Worm (Caenorhabditis elegans): Measurements from ENCODE around the gene C47D12.2.

C47D12.2 gene

ce11 chrII:11723904-11724303, 47.8 kb downstream of the C47D12.2 start, which contains the start of gene ldh-1:
TSS of gene ldh-1 (plus strand) at chrII:11724204.
- TF ChIP-seq isw-1 (GFP tag; IDR thresholded peaks at IDR 0.05) = no peak
- no peak for TF ChIP-seq ceh-63 (GFP tag; optimal IDR thresholded peaks at IDR 0.05)
- no peak for TF ChIP-seq nhr-71 (tag; optimal IDR thresholded peaks at IDR 0.05)
- TF ChIP-seq dsc-1 (tag; optimal IDR thresholded peaks at IDR 0.05) = peak; percentile 40
- TF ChIP-seq snpc-4 (tag; optimal IDR thresholded peaks at IDR 0.05) = no peak

ce11 chrII:11724362-11724761, 48.3 kb downstream of the C47D12.2 start:
- TF ChIP-seq xbp-1 (tag; optimal IDR thresholded peaks at IDR 0.05) (peak; percentile 44), nhr-19 (GFP tag; conservative IDR thresholded peaks at IDR 0.05) (peak; percentile 61), Y116A8C.19 (tag; optimal IDR thresholded peaks at IDR 0.05; ENCODE audit: borderline replicate concordance) (no peak), efl-1 (optimal IDR thresholded peaks at IDR 0.05) (peak; percentile 27 to 38), efl-1 (GFP tag; optimal IDR thresholded peaks at IDR 0.05 in 1 of 2) (peak in 1 of 2 experiments; percentile 43), snu-23 (GFP tag; optimal IDR thresholded peaks at IDR 0.05) (peak; percentile 79), swsn-7 (tag; optimal IDR thresholded peaks at IDR 0.05) (peak; percentile 51), ces-1 (GFP tag; optimal IDR thresholded peaks at IDR 0.05) (peak; percentile 1), grh-1 (GFP tag; IDR thresholded peaks at IDR 0.05) (no peak), skn-1 (tag; optimal IDR thresholded peaks at IDR 0.05) (peak; percentile 14), ama-1 (optimal IDR thresholded peaks at IDR 0.05) (no peak), mep-1 (tag; optimal IDR thresholded peaks at IDR 0.05) (peak; percentile 48), nhr-84 (tag; optimal IDR thresholded peaks at IDR 0.05) (no peak), rnt-1 (tag; optimal IDR thresholded peaks at IDR 0.05) (peak; percentile 39), zip-4 (GFP tag; optimal IDR thresholded peaks at IDR 0.05) (no peak), dpl-1 (GFP tag; optimal IDR thresholded peaks at IDR 0.05) (peak in 2 of 3 experiments; percentile 4 to 41), elt-2 (tag; optimal IDR thresholded peaks at IDR 0.05) (no peak), ceh-82 (tag; optimal IDR thresholded peaks at IDR 0.05) (peak in 1 of 3 experiments; percentile 41), blmp-1 (tag; optimal IDR thresholded peaks at IDR 0.05) (peak; percentile 59), dsc-1 (tag; optimal IDR thresholded peaks at IDR 0.05) (peak; percentile 38), lin-14 (GFP tag; optimal IDR thresholded peaks at IDR 0.05) (peak; percentile 89), lsy-2 (tag; optimal IDR thresholded peaks at IDR 0.05) (peak; percentile 23 to 44), fkh-10 (GFP tag; optimal IDR thresholded peaks at IDR 0.05) (peak; percentile 61), irx-1 (tag; optimal IDR thresholded peaks at IDR 0.05) (peak; percentile 29), nhr-20 (tag; optimal IDR thresholded peaks at IDR 0.05) (peak; percentile 77), zag-1 (tag; optimal IDR thresholded peaks at IDR 0.05) (no peak), egl-13 (tag; optimal IDR thresholded peaks at IDR 0.05) (peak; percentile 3), ztf-4 (tag; optimal IDR thresholded peaks at IDR 0.05) (no peak), nhr-85 (tag) (peak; percentile 57), lin-35 (GFP tag; optimal IDR thresholded peaks at IDR 0.05) (peak; percentile 27 to 52), tbx-2 (tag; optimal IDR thresholded peaks at IDR 0.05) (peak; percentile 43), nhr-47 (tag; optimal IDR thresholded peaks at IDR 0.05) (peak; percentile 50), nhr-71 (tag; optimal IDR thresholded peaks at IDR 0.05) (peak; percentile 72)

- TF ChIP-seq C34B4.2 (tag; optimal IDR thresholded peaks at IDR 0.05) (no peak), ceh-63 (GFP tag; optimal IDR thresholded peaks at IDR 0.05) (no peak), dpl-1 (GFP tag; optimal IDR thresholded peaks at IDR 0.05) (no peak), C16A3.4 (tag; optimal IDR thresholded peaks at IDR 0.05) (no peak), lin-15B (tag; optimal IDR thresholded peaks at IDR 0.05) (no peak), efl-1 (optimal IDR thresholded peaks at IDR 0.05) (no peak), efl-1 (GFP tag; optimal IDR thresholded peaks at IDR 0.05 in 1 of 2) (no peak), hpl-2 (GFP tag; optimal IDR thresholded peaks at IDR 0.05) (no peak), nhr-12 (tag; optimal IDR thresholded peaks at IDR 0.05) (no peak), sptf-1 (tag; optimal IDR thresholded peaks at IDR 0.05) (no peak), hlh-17 (GFP tag; optimal IDR thresholded peaks at IDR 0.05; ENCODE audit: borderline replicate concordance) (no peak), ets-5 (GFP tag; IDR thresholded peaks at IDR 0.05) (no peak), ceh-90 (tag; optimal IDR thresholded peaks at IDR 0.05) (no peak), F16B12.6 (tag; optimal IDR thresholded peaks at IDR 0.05) (no peak), nhr-47 (tag; optimal IDR thresholded peaks at IDR 0.05) (no peak), nhr-76 (tag; optimal IDR thresholded peaks at IDR 0.05) (no peak), jun-1 (tag; optimal IDR thresholded peaks at IDR 0.05) (no peak), nhr-90 (tag; optimal IDR thresholded peaks at IDR 0.05; ENCODE audit: poor library complexity) (no peak)
Observed at ce11 chrII:11725615-11726014, 49.5 kb downstream of the C47D12.2 start.
